Worm (Caenorhabditis elegans) whole organism, L4/young adult: ENCODE results near the gene C31H1.2.

Experiments used
- W03F9.2 ChIP-seq: fragments of 150-350 bp; optimal IDR thresholded peaks from 2 replicates; lab custom pipeline; 2014; ENCODE audit warnings: missing biosample characterization, missing genetic modification characterization
- dao-5 ChIP-seq: sonication (generic microtip); optimal IDR thresholded peaks from 2 replicates; lab custom pipeline; 2016; ENCODE audit warnings: missing genotype, missing genetic modification characterization, moderate library complexity, missing compliant biosample characterization
- him-1 ChIP-seq: sonication (generic microtip); optimal IDR thresholded peaks from 2 replicates; lab custom pipeline; 2016; ENCODE audit warnings: missing genotype, missing genetic modification reagents, missing genetic modification characterization, missing compliant biosample characterization

Gene C31H1.2

ce11 chrIV:5764392-5764791, 26.7 kb upstream of the C31H1.2 start:
- TF ChIP-seq dao-5 (tag; lab: Kevin White, UChicago), result no peak
- no peak for TF ChIP-seq W03F9.2 (tag; lab: Kevin White, UChicago)
- TF ChIP-seq him-1 (tag; lab: Kevin White, UChicago), result no peak

ce11 chrIV:5765652-5766051, 25.4 kb upstream of the C31H1.2 start:
- no peak for TF ChIP-seq him-1 (tag; lab: Kevin White, UChicago)
- TF ChIP-seq dao-5 (tag; lab: Kevin White, UChicago), result no peak
- no peak for TF ChIP-seq W03F9.2 (tag; lab: Kevin White, UChicago)

ce11 chrIV:5766804-5767203, 24.3 kb upstream of the C31H1.2 start:
- TF ChIP-seq dao-5 (tag; lab: Kevin White, UChicago) (no peak), W03F9.2 (tag; lab: Kevin White, UChicago) (no peak), him-1 (tag; lab: Kevin White, UChicago) (no peak)

ce11 chrIV:5778342-5778741, 12.8 kb upstream of the C31H1.2 start:
- TF ChIP-seq W03F9.2 (tag; lab: Kevin White, UChicago) (no peak), dao-5 (tag; lab: Kevin White, UChicago) (no peak), him-1 (tag; lab: Kevin White, UChicago) (no peak)

- TF ChIP-seq dao-5 (tag; lab: Kevin White, UChicago) (no peak), W03F9.2 (tag; lab: Kevin White, UChicago) (no peak)
Measured at ce11 chrIV:5779537-5779936, 11.6 kb upstream of the C31H1.2 start.

ce11 chrIV:5780234-5780788, 10.8 kb upstream of the C31H1.2 start:
- no peak for TF ChIP-seq W03F9.2 (tag; lab: Kevin White, UChicago)
- TF ChIP-seq dao-5 (tag; lab: Kevin White, UChicago), result no peak
- TF ChIP-seq him-1 (tag; lab: Kevin White, UChicago), result no peak

ce11 chrIV:5783675-5784074, 7.4 kb upstream of the C31H1.2 start:
- TF ChIP-seq dao-5 (tag; lab: Kevin White, UChicago), result no peak
- TF ChIP-seq W03F9.2 (tag; lab: Kevin White, UChicago), result no peak
- no peak for TF ChIP-seq him-1 (tag; lab: Kevin White, UChicago)

- TF ChIP-seq him-1 (tag; lab: Kevin White, UChicago) (no peak), dao-5 (tag; lab: Kevin White, UChicago) (no peak), W03F9.2 (tag; lab: Kevin White, UChicago) (no peak)
Measured at ce11 chrIV:5795495-5795894, 4.4 kb downstream of the C31H1.2 start.

ce11 chrIV:5796694-5797093, 5.6 kb downstream of the C31H1.2 start, which contains the start of gene C31H1.5:
TSS of gene C31H1.5 (minus strand) at chrIV:5796794.
- TF ChIP-seq dao-5 (tag; lab: Kevin White, UChicago), result no peak
- TF ChIP-seq W03F9.2 (tag; lab: Kevin White, UChicago), result no peak
- TF ChIP-seq him-1 (tag; lab: Kevin White, UChicago), result no peak

ce11 chrIV:5797153-5797552, 6.1 kb downstream of the C31H1.2 start, which contains the start of gene C31H1.1:
TSS of gene C31H1.1 (plus strand) at chrIV:5797453.
- TF ChIP-seq W03F9.2 (tag; lab: Kevin White, UChicago), result no peak

- no peak for TF ChIP-seq W03F9.2 (tag; lab: Kevin White, UChicago)
Measured at ce11 chrIV:5799577-5799976, 8.5 kb downstream of the C31H1.2 start.

- no peak for TF ChIP-seq dao-5 (tag; lab: Kevin White, UChicago)
Measured at ce11 chrIV:5803510-5804013, 12.5 kb downstream of the C31H1.2 start.

- no peak for TF ChIP-seq W03F9.2 (tag; lab: Kevin White, UChicago)
- no peak for TF ChIP-seq him-1 (tag; lab: Kevin White, UChicago)
- no peak for TF ChIP-seq dao-5 (tag; lab: Kevin White, UChicago)
Measured at ce11 chrIV:5805477-5805876, 14.4 kb downstream of the C31H1.2 start.

- no peak for TF ChIP-seq dao-5 (tag; lab: Kevin White, UChicago)
- TF ChIP-seq him-1 (tag; lab: Kevin White, UChicago), result no peak
- TF ChIP-seq W03F9.2 (tag; lab: Kevin White, UChicago), result no peak
Measured at ce11 chrIV:5806348-5806747, 15.3 kb downstream of the C31H1.2 start.

- TF ChIP-seq W03F9.2 (tag; lab: Kevin White, UChicago) (no peak), dao-5 (tag; lab: Kevin White, UChicago) (no peak), him-1 (tag; lab: Kevin White, UChicago) (no peak)
Measured at ce11 chrIV:5806909-5807308, 15.8 kb downstream of the C31H1.2 start, which contains the start of gene lntl-1. TSS of gene lntl-1 (minus strand) at chrIV:5807093.
